Worm (Caenorhabditis elegans) whole organism, L4 larva: ENCODE results near the gene T07A9.12.

ENCODE experiments used
- F26F4.8 ChIP-seq: fragments of 200-800 bp; sonication (Bioruptor generic); conservative IDR thresholded peaks from 2 replicates; pipeline ENCODE4 v1.3.6; 2022; ENCODE audit warnings: missing genetic modification characterization, missing compliant biosample characterization
- R02D3.7 ChIP-seq: fragments of 150-350 bp; sonication (generic microtip); optimal IDR thresholded peaks from 3 replicates; lab custom pipeline; 2014; ENCODE audit warnings: missing biosample characterization, missing genetic modification characterization
- T20F7.1 ChIP-seq: fragments of 200-800 bp; sonication (Bioruptor generic); optimal IDR thresholded peaks from 2 replicates; lab custom pipeline; 2018; ENCODE audit warnings: mild to moderate bottlenecking, missing genetic modification characterization, missing compliant biosample characterization
- Y105C5A.15 ChIP-seq: fragments of 200-800 bp; sonication (Bioruptor generic); IDR thresholded peaks from 2 replicates; pipeline ENCODE4 v1.3.6; 2022; ENCODE audit warnings: missing genetic modification characterization, missing compliant biosample characterization
- Y48G9A.11 ChIP-seq: fragments of 200-800 bp; sonication (Bioruptor generic); IDR thresholded peaks from 2 replicates; pipeline ENCODE4 v1.3.6; 2022; ENCODE audit warnings: missing genetic modification reagents, missing genetic modification characterization, missing compliant biosample characterization
- Y75B8A.6 ChIP-seq: fragments of 200-800 bp; sonication (Bioruptor generic); IDR thresholded peaks from 2 replicates; pipeline ENCODE4 v1.3.6; 2022; ENCODE audit warnings: missing genetic modification reagents, missing genetic modification characterization, missing compliant biosample characterization
- ZK546.5 ChIP-seq, 2 experiments: sonication (generic microtip); optimal IDR thresholded peaks; 2 replicates each; lab custom pipeline; 2017; ENCODE audit warnings: missing biosample characterization in 2 of 2, missing genetic modification characterization in 2 of 2
- aha-1 ChIP-seq: fragments of 150-350 bp; peaks from one replicate; lab custom pipeline; 2014; ENCODE audit warnings: missing biosample characterization, missing genetic modification characterization
- ama-1 ChIP-seq: fragments of 150-350 bp; optimal IDR thresholded peaks from 2 replicates; lab custom pipeline; 2014; ENCODE audit warnings: inconsistent platforms, mixed read lengths
- attf-4 ChIP-seq: sonication (generic microtip); optimal IDR thresholded peaks from 3 replicates; lab custom pipeline; 2017; ENCODE audit warnings: missing biosample characterization, missing genetic modification characterization
- ceh-20 ChIP-seq: fragments of 200-800 bp; sonication (Bioruptor generic); IDR thresholded peaks from 2 replicates; pipeline ENCODE4 v1.3.6; 2022; ENCODE audit warnings: missing genetic modification reagents, missing genetic modification characterization, missing compliant biosample characterization
- daf-16 ChIP-seq, 3 experiments: sonication (generic microtip); optimal IDR thresholded peaks; 2 replicates each; lab custom pipeline; 2016 to 2017; ENCODE audit warnings: missing genetic modification characterization in 3 of 3, missing genetic modification reagents in 3 of 3, mild to moderate bottlenecking in 2 of 3, missing compliant biosample characterization in 2 of 3, missing biosample characterization in 1 of 3, moderate library complexity in 1 of 3
- dmd-8 ChIP-seq: fragments of 200-800 bp; sonication (Bioruptor generic); IDR thresholded peaks from 2 replicates; pipeline ENCODE4 v1.3.6; 2022; ENCODE audit warnings: missing genetic modification characterization, missing compliant biosample characterization
- dve-1 ChIP-seq: sonication (generic microtip); optimal IDR thresholded peaks from 2 replicates; lab custom pipeline; 2017; ENCODE audit warnings: antibody characterized with exemption, mild to moderate bottlenecking, missing genetic modification characterization, missing compliant biosample characterization; ENCODE audit not compliant: insufficient read depth
- egl-27 ChIP-seq: sonication (generic microtip); optimal IDR thresholded peaks from 3 replicates; lab custom pipeline; 2017; ENCODE audit warnings: missing biosample characterization, missing genetic modification reagents, missing genetic modification characterization
- hif-1 ChIP-seq, 2 experiments: sonication (generic microtip); optimal IDR thresholded peaks; 2 replicates each; lab custom pipeline; 2016 to 2017; ENCODE audit warnings: missing compliant biosample characterization in 2 of 2, missing genetic modification characterization in 2 of 2, missing genetic modification reagents in 2 of 2, missing genotype in 2 of 2, mild to moderate bottlenecking in 1 of 2
- hlh-11 ChIP-seq: fragments of 200-800 bp; sonication (Bioruptor generic); optimal IDR thresholded peaks from 2 replicates; lab custom pipeline; 2018; ENCODE audit warnings: mild to moderate bottlenecking, missing genetic modification characterization, missing compliant biosample characterization
- hlh-30 ChIP-seq: sonication (generic microtip); optimal IDR thresholded peaks from 2 replicates; lab custom pipeline; 2017; ENCODE audit warnings: antibody characterized with exemption, mild to moderate bottlenecking, missing genetic modification characterization, missing compliant biosample characterization; ENCODE audit not compliant: insufficient read depth
- jun-1 ChIP-seq: fragments of 150-350 bp; optimal IDR thresholded peaks from 2 replicates; lab custom pipeline; 2014; ENCODE audit warnings: missing biosample characterization, missing genetic modification reagents, missing genetic modification characterization
- lin-15B ChIP-seq: fragments of 150-350 bp; sonication (generic microtip); optimal IDR thresholded peaks from 3 replicates; lab custom pipeline; 2014; ENCODE audit warnings: missing biosample characterization, missing genetic modification characterization
- lin-38 ChIP-seq: fragments of 200-800 bp; sonication (Bioruptor generic); IDR thresholded peaks from 2 replicates; pipeline ENCODE4 v1.3.6; 2022; ENCODE audit warnings: missing genetic modification reagents, missing genetic modification characterization, missing compliant biosample characterization
- lsy-2 ChIP-seq, 2 experiments: fragments of 150-350 bp in 1 of 2; sonication (generic microtip) in 1 of 2; optimal IDR thresholded peaks; 2 replicates each; lab custom pipeline; 2014 to 2017; ENCODE audit warnings: missing biosample characterization in 2 of 2, missing genetic modification characterization in 2 of 2
- madf-9 ChIP-seq: fragments of 200-800 bp; sonication (Bioruptor generic); conservative IDR thresholded peaks from 2 replicates; pipeline ENCODE4 v1.3.6; 2022; ENCODE audit warnings: missing genetic modification reagents, missing genetic modification characterization, missing compliant biosample characterization
- mdl-1 ChIP-seq, 2 experiments: fragments of 150-350 bp in 1 of 2; sonication (generic microtip) in 1 of 2; optimal IDR thresholded peaks; 2 replicates each; lab custom pipeline; 2014 to 2017; ENCODE audit warnings: missing biosample characterization in 2 of 2, missing genetic modification characterization in 2 of 2
- mep-1 ChIP-seq: fragments of 150-350 bp; sonication (generic microtip); optimal IDR thresholded peaks from 3 replicates; lab custom pipeline; 2014; ENCODE audit warnings: missing biosample characterization, missing genetic modification characterization
- mes-2 ChIP-seq: sonication (generic microtip); optimal IDR thresholded peaks from 2 replicates; lab custom pipeline; 2016; ENCODE audit warnings: missing genotype, mild to moderate bottlenecking, missing genetic modification characterization, missing compliant biosample characterization; ENCODE audit not compliant: poor library complexity, severe bottlenecking
- nhr-102 ChIP-seq: sonication (generic microtip); optimal IDR thresholded peaks from 2 replicates; lab custom pipeline; 2016; ENCODE audit warnings: mild to moderate bottlenecking, missing genetic modification characterization, moderate library complexity, missing compliant biosample characterization
- nhr-11 ChIP-seq: fragments of 150-350 bp; optimal IDR thresholded peaks from 2 replicates; lab custom pipeline; 2014; ENCODE audit warnings: missing biosample characterization, missing genetic modification characterization
- nhr-111 ChIP-seq: fragments of 200-800 bp; sonication (Bioruptor generic); optimal IDR thresholded peaks from 2 replicates; lab custom pipeline; 2018; ENCODE audit warnings: mild to moderate bottlenecking, missing genetic modification characterization, missing compliant biosample characterization
- nhr-28 ChIP-seq: fragments of 150-350 bp; optimal IDR thresholded peaks from 2 replicates; lab custom pipeline; 2014; ENCODE audit warnings: missing biosample characterization, missing genetic modification characterization
- nhr-6 ChIP-seq: fragments of 150-350 bp; optimal IDR thresholded peaks from 2 replicates; lab custom pipeline; 2014; ENCODE audit warnings: missing biosample characterization, missing genetic modification characterization
- php-3 ChIP-seq: fragments of 200-800 bp; sonication (Bioruptor generic); IDR thresholded peaks from 2 replicates; pipeline ENCODE4 v1.3.6; 2022; ENCODE audit warnings: missing genetic modification reagents, missing genetic modification characterization, missing compliant biosample characterization
- rbr-2 ChIP-seq: sonication (generic microtip); optimal IDR thresholded peaks from 2 replicates; lab custom pipeline; 2016; ENCODE audit warnings: missing genotype, missing genetic modification characterization, missing compliant biosample characterization
- snpc-4 ChIP-seq: fragments of 150-350 bp; optimal IDR thresholded peaks from 2 replicates; lab custom pipeline; 2014; ENCODE audit warnings: missing biosample characterization, missing genetic modification characterization
- spr-3 ChIP-seq: fragments of 200-800 bp; sonication (Bioruptor generic); optimal IDR thresholded peaks from 2 replicates; lab custom pipeline; 2018; ENCODE audit warnings: mild to moderate bottlenecking, missing genetic modification characterization, missing compliant biosample characterization
- tag-97 ChIP-seq: fragments of 200-800 bp; sonication (Bioruptor generic); IDR thresholded peaks from 2 replicates; pipeline ENCODE4 v1.3.6; 2022; ENCODE audit warnings: missing genetic modification characterization, missing compliant biosample characterization
- unc-62 ChIP-seq, 3 experiments: fragments of 150-350 bp in 1 of 3; sonication (generic microtip); optimal IDR thresholded peaks in 2 of 3; peaks in 1 of 3; 1 replicate in 1 of 3; 2 replicates in 2 of 3; lab custom pipeline; 2014 to 2017; ENCODE audit warnings: missing biosample characterization in 3 of 3, missing genetic modification characterization in 3 of 3, missing genetic modification reagents in 3 of 3, missing genotype in 1 of 3

The T07A9.12 gene

DNA sequence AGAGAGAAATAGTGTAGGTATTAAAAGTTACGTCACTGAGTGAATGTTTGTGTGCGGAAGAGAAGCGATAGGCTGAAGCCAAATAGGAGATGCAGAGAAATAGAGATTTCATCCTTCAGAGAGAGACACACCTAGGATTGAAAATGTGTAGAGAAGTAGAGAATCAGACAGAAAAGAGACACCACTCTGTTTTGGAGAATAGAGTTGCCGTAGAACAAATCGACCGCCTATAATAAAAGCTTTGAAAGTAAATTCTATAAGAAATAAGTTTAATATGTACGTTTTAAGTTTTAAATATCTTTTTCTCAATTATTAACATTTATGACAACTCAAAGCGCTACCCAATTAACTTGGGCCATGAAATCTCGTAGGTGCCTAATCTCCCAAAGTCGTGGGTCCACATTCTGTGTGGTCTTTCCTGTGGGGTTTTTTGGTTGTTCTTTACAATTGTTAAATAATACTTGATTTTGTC lies at the start of gene T07A9.12 (continued):
- TF ChIP-seq ZK546.5 (tag; optimal IDR thresholded peaks at IDR 0.05; lab: Kevin White, UChicago) (no peak), lsy-2 (tag; optimal IDR thresholded peaks at IDR 0.05; lab: Kevin White, UChicago) (peak; percentile 37 to 79), mes-2 (tag; lab: Kevin White, UChicago) (peak; percentile 87), ceh-20 (GFP tag; lab: Robert Waterston, UW) (no peak), dmd-8 (GFP tag; lab: Robert Waterston, UW) (no peak), lin-15B (tag; lab: Kevin White, UChicago) (no peak), snpc-4 (tag; lab: Kevin White, UChicago) (no peak), nhr-102 (tag; lab: Kevin White, UChicago) (peak; percentile 4), hlh-30 (tag; lab: Kevin White, UChicago) (peak; percentile 47), T20F7.1 (GFP tag; lab: Kevin White, UChicago) (peak; percentile 47), madf-9 (no peak), Y75B8A.6 (GFP tag; lab: Robert Waterston, UW) (no peak), nhr-11 (tag; lab: Kevin White, UChicago) (peak; percentile 73), attf-4 (no peak), jun-1 (tag; lab: Kevin White, UChicago) (no peak), spr-3 (no peak), mdl-1 (tag; optimal IDR thresholded peaks at IDR 0.05; lab: Kevin White, UChicago) (peak; percentile 38 to 48), daf-16 (GFP tag; optimal IDR thresholded peaks at IDR 0.05; lab: Kevin White, UChicago) (no peak), daf-16 (tag; optimal IDR thresholded peaks at IDR 0.05; lab: Kevin White, UChicago) (peak; percentile 42)
- TF ChIP-seq, all 104 proteins: peak for 30

DNA sequence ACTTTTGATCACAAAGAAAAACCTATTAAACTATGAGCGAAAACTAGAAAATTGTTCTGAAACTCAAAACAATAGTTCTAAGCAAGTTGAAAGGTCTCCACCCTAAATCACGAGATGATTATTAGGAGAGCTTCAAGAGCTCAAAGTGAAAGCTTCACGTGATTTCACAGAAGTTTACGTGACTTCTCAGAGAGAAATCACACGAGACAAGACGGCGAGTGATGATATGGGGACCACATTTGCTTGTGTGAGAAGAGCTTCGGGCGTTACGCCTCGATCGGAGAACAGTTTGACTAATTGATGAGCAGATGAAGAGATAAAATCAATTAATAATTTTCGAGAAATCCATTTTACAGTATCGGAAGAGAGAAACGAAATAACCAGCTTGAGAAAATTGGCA lies 45.7 kb upstream of the T07A9.12 start:
- no peak for TF ChIP-seq nhr-111 (GFP tag; lab: Kevin White, UChicago)
- TF ChIP-seq hlh-11 (tag; lab: Kevin White, UChicago), result peak; percentile 27
- peak in 1 of 2 experiments; percentile 85 for TF ChIP-seq hif-1 (tag; optimal IDR thresholded peaks at IDR 0.05; lab: Kevin White, UChicago)

DNA sequence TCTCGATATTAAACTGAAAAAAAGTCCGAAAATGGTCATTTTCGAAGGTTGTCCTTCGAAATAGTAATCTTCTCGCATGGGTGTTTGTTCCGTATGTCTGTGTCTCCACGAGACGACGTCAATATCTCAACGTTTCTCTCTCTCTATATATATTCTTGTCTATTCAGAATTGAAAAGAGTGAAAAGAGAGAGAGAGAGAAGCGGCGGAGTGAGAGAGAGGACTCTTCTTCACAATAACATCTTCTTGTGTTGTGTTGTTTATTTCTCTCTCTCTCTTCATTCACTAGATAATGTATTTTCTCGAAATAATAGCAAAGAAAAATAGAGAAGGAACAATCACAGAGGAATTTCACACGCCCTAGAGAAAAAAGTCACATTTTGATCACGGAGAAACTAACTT lies 44.3 kb upstream of the T07A9.12 start:
- TF ChIP-seq lsy-2 (tag; optimal IDR thresholded peaks at IDR 0.05; lab: Kevin White, UChicago) (peak in 1 of 2 experiments; percentile 70), daf-16 (GFP tag; optimal IDR thresholded peaks at IDR 0.05; lab: Kevin White, UChicago) (peak in 1 of 2 experiments; percentile 61), daf-16 (tag; optimal IDR thresholded peaks at IDR 0.05; lab: Kevin White, UChicago) (no peak), F26F4.8 (GFP tag; lab: Robert Waterston, UW) (no peak), rbr-2 (tag; lab: Kevin White, UChicago) (peak; percentile 53), R02D3.7 (no peak), hlh-30 (tag; lab: Kevin White, UChicago) (peak; percentile 32), nhr-28 (peak; percentile 13), aha-1 (tag; lab: Kevin White, UChicago) (peak; percentile 90), mep-1 (tag; lab: Kevin White, UChicago) (peak; percentile 37), unc-62 (GFP tag; optimal IDR thresholded peaks at IDR 0.05 in 1 of 2; lab: Kevin White, UChicago) (peak in 1 of 2 experiments; percentile 91), unc-62 (tag; optimal IDR thresholded peaks at IDR 0.05; lab: Kevin White, UChicago) (no peak), hlh-11 (tag; lab: Kevin White, UChicago) (peak; percentile 23), php-3 (GFP tag; lab: Robert Waterston, UW) (no peak), mdl-1 (tag; optimal IDR thresholded peaks at IDR 0.05; lab: Kevin White, UChicago) (peak in 1 of 2 experiments; percentile 49)

- TF ChIP-seq dve-1 (tag; lab: Kevin White, UChicago) (peak; percentile 29), egl-27 (tag; lab: Kevin White, UChicago) (no peak), hlh-30 (tag; lab: Kevin White, UChicago) (peak; percentile 52), tag-97 (GFP tag; lab: Robert Waterston, UW) (no peak), hlh-11 (tag; lab: Kevin White, UChicago) (peak; percentile 10), dmd-8 (GFP tag; lab: Robert Waterston, UW) (no peak), nhr-102 (tag; lab: Kevin White, UChicago) (no peak), aha-1 (tag; lab: Kevin White, UChicago) (peak; percentile 30), nhr-11 (tag; lab: Kevin White, UChicago) (no peak), Y48G9A.11 (GFP tag; lab: Robert Waterston, UW) (no peak), lin-38 (GFP tag; lab: Robert Waterston, UW) (peak; percentile 51), nhr-6 (no peak), ama-1 (lab: Kevin White, UChicago) (no peak), Y105C5A.15 (GFP tag; lab: Robert Waterston, UW) (no peak), mes-2 (tag; lab: Kevin White, UChicago) (peak; percentile 47)
Measured at ce11 chrIV:372146-372789, 38.4 kb upstream of the T07A9.12 start.
